Worm (Caenorhabditis elegans): Measurements from ENCODE around the gene srh-171.

DNA sequence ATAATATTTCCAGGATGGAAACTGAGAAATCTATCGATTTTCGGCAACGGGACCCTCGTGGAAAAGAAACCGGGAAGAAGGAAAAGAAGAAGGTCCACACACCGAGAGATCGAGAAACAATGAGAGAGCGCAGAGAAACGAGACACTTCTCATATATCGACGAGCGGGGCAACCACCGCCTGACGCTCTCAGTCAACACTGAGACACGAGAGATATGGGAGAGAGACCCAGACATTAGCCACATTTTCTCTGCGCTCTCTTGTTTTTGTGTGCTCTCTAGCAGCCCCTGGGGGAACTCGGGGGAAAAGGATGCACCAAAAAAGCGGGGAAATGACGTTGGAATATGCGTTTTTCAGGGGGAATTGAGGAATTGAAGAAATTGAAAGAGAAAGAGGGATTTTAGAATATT lies 40.2 kb downstream of the srh-171 start:
- no peak for TF ChIP-seq nhr-11 (tag; optimal IDR thresholded peaks at IDR 0.05)
- peak; percentile 47 for TF ChIP-seq ceh-18 (tag; optimal IDR thresholded peaks at IDR 0.05)
- TF ChIP-seq pqm-1 (tag; optimal IDR thresholded peaks at IDR 0.05) = no peak
- TF ChIP-seq pros-1 (tag; optimal IDR thresholded peaks at IDR 0.05) = no peak
